Fruit fly (Drosophila melanogaster) whole organism, embryonic: ENCODE data around the gene CG3999.

ENCODE experiments used
- Atf6 ChIP-seq: fragments of 200-800 bp; sonication (Bioruptor generic); IDR thresholded peaks from 2 replicates; pipeline ENCODE4 v1.3.6; 2022; ENCODE audit warnings: missing biosample characterization, missing genetic modification characterization
- CG10462 ChIP-seq: fragments of 200-800 bp; sonication (Bioruptor generic); optimal IDR thresholded peaks from 2 replicates; lab custom pipeline; 2016; ENCODE audit warnings: missing biosample characterization, missing genetic modification characterization
- CG10565 ChIP-seq: fragments of 200-800 bp; sonication (Bioruptor generic); optimal IDR thresholded peaks from 3 replicates; lab custom pipeline; 2016; ENCODE audit warnings: missing biosample characterization, mild to moderate bottlenecking, missing genetic modification characterization
- CG10959 ChIP-seq: fragments of 200-800 bp; sonication (Bioruptor generic); IDR thresholded peaks from 2 replicates; pipeline ENCODE4 v1.3.6; 2022; ENCODE audit warnings: missing biosample characterization, missing genetic modification characterization
- CG11456 ChIP-seq: fragments of 200-800 bp; sonication (Bioruptor generic); IDR thresholded peaks from 3 replicates; pipeline ENCODE4 v1.3.6; 2022; ENCODE audit warnings: missing biosample characterization, missing genetic modification characterization
- CG13287 ChIP-seq: fragments of 200-800 bp; sonication (Bioruptor generic); IDR thresholded peaks from 2 replicates; pipeline ENCODE4 v1.3.6; 2022; ENCODE audit warnings: missing biosample characterization, missing genetic modification characterization; ENCODE audit not compliant: partially characterized antibody
- CG1603 ChIP-seq: fragments of 200-800 bp; sonication (Bioruptor generic); optimal IDR thresholded peaks from 2 replicates; lab custom pipeline; 2019; ENCODE audit warnings: missing biosample characterization, mild to moderate bottlenecking, missing genetic modification characterization, moderate library complexity
- CG17612 ChIP-seq: fragments of 200-800 bp; sonication (Bioruptor generic); IDR thresholded peaks from 2 replicates; pipeline ENCODE4 v1.3.6; 2022; ENCODE audit warnings: missing biosample characterization, missing genetic modification characterization
- CG18619 ChIP-seq: fragments of 200-800 bp; sonication (Bioruptor generic); optimal IDR thresholded peaks from 3 replicates; lab custom pipeline; 2017; ENCODE audit warnings: missing biosample characterization, mild to moderate bottlenecking, missing genetic modification characterization
- CG30431 ChIP-seq: fragments of 200-800 bp; sonication (Bioruptor generic); optimal IDR thresholded peaks from 2 replicates; lab custom pipeline; 2017; ENCODE audit warnings: missing biosample characterization, missing genetic modification characterization
- CG34376 ChIP-seq: fragments of 200-800 bp; sonication (Bioruptor generic); optimal IDR thresholded peaks from 2 replicates; lab custom pipeline; 2018; ENCODE audit warnings: missing biosample characterization, mild to moderate bottlenecking, missing genetic modification characterization
- CG3847 ChIP-seq: fragments of 200-800 bp; sonication (Bioruptor generic); IDR thresholded peaks from 2 replicates; pipeline ENCODE4 v1.3.6; 2022; ENCODE audit warnings: missing biosample characterization, missing genetic modification characterization
- CG6683 ChIP-seq: fragments of 200-800 bp; sonication (Bioruptor generic); optimal IDR thresholded peaks from 2 replicates; lab custom pipeline; 2017; ENCODE audit warnings: missing biosample characterization, mild to moderate bottlenecking, missing genetic modification characterization, missing genetic modification reagents
- CG7839 ChIP-seq: fragments of 200-800 bp; sonication (Bioruptor generic); optimal IDR thresholded peaks from 3 replicates; lab custom pipeline; 2018; ENCODE audit warnings: missing biosample characterization, mild to moderate bottlenecking, missing genetic modification characterization, moderate library complexity
- CG7963 ChIP-seq: fragments of 200-800 bp; sonication (Bioruptor generic); IDR thresholded peaks from 3 replicates; pipeline ENCODE4 v1.3.6; 2022; ENCODE audit warnings: missing biosample characterization, missing genetic modification characterization; ENCODE audit not compliant: partially characterized antibody
- CG8478 ChIP-seq: fragments of >200 bp; optimal IDR thresholded peaks from 2 replicates; lab custom pipeline; 2018
- CG9727 ChIP-seq: fragments of 200-800 bp; sonication (Bioruptor generic); optimal IDR thresholded peaks from 3 replicates; lab custom pipeline; 2017; ENCODE audit warnings: missing biosample characterization, mild to moderate bottlenecking, missing genetic modification characterization
- CG9817 ChIP-seq: fragments of 200-800 bp; sonication (Bioruptor generic); optimal IDR thresholded peaks from 2 replicates; lab custom pipeline; 2018; ENCODE audit warnings: missing biosample characterization, mild to moderate bottlenecking, missing genetic modification characterization, moderate library complexity
- Doc3 ChIP-seq: fragments of 200-800 bp; sonication (Bioruptor generic); IDR thresholded peaks from 3 replicates; pipeline ENCODE4 v1.3.6; 2022; ENCODE audit warnings: missing biosample characterization, missing genetic modification characterization; ENCODE audit not compliant: partially characterized antibody
- HLHmδ ChIP-seq: fragments of 200-800 bp; sonication (Bioruptor generic); optimal IDR thresholded peaks from 2 replicates; lab custom pipeline; 2018; ENCODE audit warnings: missing biosample characterization, mild to moderate bottlenecking, missing genetic modification characterization, moderate library complexity
- Hsf ChIP-seq: fragments of 200-800 bp; sonication (Bioruptor generic); optimal IDR thresholded peaks from 3 replicates; lab custom pipeline; 2016; ENCODE audit warnings: missing biosample characterization, missing genetic modification characterization
- Lhr ChIP-seq: fragments of 200-800 bp; sonication (Bioruptor generic); optimal IDR thresholded peaks from 3 replicates; lab custom pipeline; 2017; ENCODE audit warnings: mild to moderate bottlenecking, missing biosample characterization, missing genetic modification reagents, missing genetic modification characterization
- MBD-R2 ChIP-seq: fragments of 200-800 bp; sonication (Bioruptor generic); IDR thresholded peaks from 2 replicates; pipeline ENCODE4 v1.3.6; 2022; ENCODE audit warnings: missing biosample characterization, missing genetic modification characterization
- Mad ChIP-seq: fragments of 200-800 bp; sonication (Bioruptor generic); optimal IDR thresholded peaks from 2 replicates; lab custom pipeline; 2016; ENCODE audit warnings: missing biosample characterization, missing genetic modification characterization
- Max ChIP-seq: fragments of 200-800 bp; sonication (Bioruptor generic); optimal IDR thresholded peaks from 2 replicates; lab custom pipeline; 2016; ENCODE audit warnings: missing biosample characterization, mild to moderate bottlenecking, missing genetic modification characterization
- Oaz ChIP-seq: fragments of 200-800 bp; sonication (Bioruptor generic); IDR thresholded peaks from 2 replicates; pipeline ENCODE4 v1.3.6; 2022; ENCODE audit warnings: missing biosample characterization, missing genetic modification characterization
- Pdp1 ChIP-seq, 2 experiments: fragments of 200-800 bp; sonication (Bioruptor generic); optimal IDR thresholded peaks; 3 replicates each; lab custom pipeline; 2016; ENCODE audit warnings: missing biosample characterization in 2 of 2, missing genetic modification characterization in 2 of 2, mild to moderate bottlenecking in 1 of 2, moderate library complexity in 1 of 2
- Ravus ChIP-seq: fragments of 200-800 bp; sonication (Bioruptor generic); IDR thresholded peaks from 2 replicates; pipeline ENCODE4 v1.3.6; 2022; ENCODE audit warnings: missing biosample characterization, missing genetic modification characterization
- Rx ChIP-seq: fragments of 200-800 bp; sonication (Bioruptor generic); IDR thresholded peaks from 2 replicates; pipeline ENCODE4 v1.3.6; 2022; ENCODE audit warnings: missing biosample characterization, missing genetic modification characterization
- Vsx1 ChIP-seq: fragments of 200-800 bp; sonication (Bioruptor generic); optimal IDR thresholded peaks from 2 replicates; lab custom pipeline; 2017; ENCODE audit warnings: missing biosample characterization, mild to moderate bottlenecking, missing genetic modification characterization, missing genetic modification reagents
- YL-1 ChIP-seq: fragments of 200-800 bp; sonication (Bioruptor generic); optimal IDR thresholded peaks from 3 replicates; lab custom pipeline; 2017; ENCODE audit warnings: missing biosample characterization, mild to moderate bottlenecking, missing genetic modification characterization
- ab ChIP-seq: fragments of 200-800 bp; sonication (Bioruptor generic); optimal IDR thresholded peaks from 2 replicates; lab custom pipeline; 2016; ENCODE audit warnings: missing biosample characterization, missing genetic modification characterization
- ash1 ChIP-seq: fragments of 200-800 bp; sonication (Bioruptor generic); optimal IDR thresholded peaks from 2 replicates; lab custom pipeline; 2018; ENCODE audit warnings: missing biosample characterization, mild to moderate bottlenecking, missing genetic modification characterization
- bbx ChIP-seq: fragments of 200-800 bp; sonication (Bioruptor generic); IDR thresholded peaks from 2 replicates; pipeline ENCODE4 v1.3.6; 2022; ENCODE audit warnings: missing biosample characterization, missing genetic modification characterization; ENCODE audit not compliant: partially characterized antibody
- chif ChIP-seq, 2 experiments: fragments of 200-800 bp; sonication (Bioruptor generic); optimal IDR thresholded peaks; 3 replicates each; lab custom pipeline; 2016; ENCODE audit warnings: missing biosample characterization in 2 of 2, missing genetic modification characterization in 2 of 2
- fd3F ChIP-seq: fragments of 200-800 bp; sonication (Bioruptor generic); optimal IDR thresholded peaks from 2 replicates; lab custom pipeline; 2018; ENCODE audit warnings: missing biosample characterization, mild to moderate bottlenecking, missing genetic modification characterization, moderate library complexity
- fru ChIP-seq: fragments of >200 bp; optimal IDR thresholded peaks from 2 replicates; lab custom pipeline; 2017
- fu2 ChIP-seq: fragments of 200-800 bp; sonication (Bioruptor generic); optimal IDR thresholded peaks from 2 replicates; lab custom pipeline; 2016; ENCODE audit warnings: missing biosample characterization, missing genetic modification characterization
- gcm2 ChIP-seq: fragments of 200-800 bp; sonication (Bioruptor generic); optimal IDR thresholded peaks from 2 replicates; lab custom pipeline; 2016; ENCODE audit warnings: missing biosample characterization, missing genetic modification characterization
- insv ChIP-seq, 2 experiments: fragments of 200-800 bp; sonication (Bioruptor generic); optimal IDR thresholded peaks; 3 replicates each; lab custom pipeline; 2016 to 2018; ENCODE audit warnings: missing biosample characterization in 2 of 2, missing genetic modification characterization in 2 of 2
- jigr1 ChIP-seq: fragments of 200-800 bp; sonication (Bioruptor generic); IDR thresholded peaks from 3 replicates; pipeline ENCODE4 v1.3.6; 2022; ENCODE audit warnings: missing biosample characterization, missing genetic modification characterization
- luna ChIP-seq: fragments of 200-800 bp; sonication (Bioruptor generic); optimal IDR thresholded peaks from 2 replicates; lab custom pipeline; 2016; ENCODE audit warnings: missing biosample characterization, missing genetic modification characterization
- pan ChIP-seq, 4 experiments: fragments of >200 bp in 3 of 4; fragments of 200-800 bp in 1 of 4; sonication (Bioruptor generic) in 1 of 4; optimal IDR thresholded peaks in 3 of 4; IDR thresholded peaks in 1 of 4; 2 replicates each; pipeline versions ENCODE4 v1.3.6 to Lab custom; 2017 to 2022; ENCODE audit warnings: missing biosample characterization in 2 of 4, missing genetic modification characterization in 2 of 4, mixed read lengths in 1 of 4
- sens ChIP-seq: fragments of 200-800 bp; sonication (Bioruptor generic); peaks from one replicate; lab custom pipeline; 2016; ENCODE audit warnings: missing biosample characterization, missing genetic modification characterization
- sens-2 ChIP-seq: fragments of 200-800 bp; sonication (Bioruptor generic); IDR thresholded peaks from 2 replicates; pipeline ENCODE4 v1.3.6; 2022; ENCODE audit warnings: missing biosample characterization, missing genetic modification characterization
- stwl ChIP-seq: fragments of 200-800 bp; sonication (Bioruptor generic); optimal IDR thresholded peaks from 3 replicates; lab custom pipeline; 2018; ENCODE audit warnings: missing biosample characterization, mild to moderate bottlenecking, missing genetic modification characterization, moderate library complexity
- tap ChIP-seq: fragments of 200-800 bp; optimal IDR thresholded peaks from 3 replicates; lab custom pipeline; 2019; ENCODE audit warnings: missing biosample characterization, mild to moderate bottlenecking, missing genetic modification characterization, moderate library complexity
- tin ChIP-seq: fragments of 200-800 bp; sonication (Bioruptor generic); optimal IDR thresholded peaks from 3 replicates; lab custom pipeline; 2016; ENCODE audit warnings: missing biosample characterization, missing genetic modification characterization
- z ChIP-seq: fragments of 200-800 bp; sonication (Bioruptor generic); IDR thresholded peaks from 3 replicates; pipeline ENCODE4 v1.3.6; 2022; ENCODE audit warnings: missing biosample characterization, missing genetic modification characterization
- zf30C ChIP-seq: fragments of 200-800 bp; sonication (Bioruptor generic); optimal IDR thresholded peaks from 3 replicates; lab custom pipeline; 2018; ENCODE audit warnings: missing biosample characterization, mild to moderate bottlenecking, missing genetic modification characterization

Gene CG3999

dm6 chr3R:10263972-10264536 lies 12.7 kb downstream of the CG3999 start, which contains the start of gene Nuak (continued):
- TF ChIP-seq bbx (no peak), Rx (GFP tag; lab: Robert Waterston, UW) (no peak), CG13287 (no peak), chif (GFP tag; optimal IDR thresholded peaks at IDR 0.05; lab: Kevin White, UChicago) (peak; percentile 83 to 88), stwl (tag; lab: Kevin White, UChicago) (peak; percentile 94), HLHmδ (GFP tag; lab: Kevin White, UChicago) (peak; percentile 92), zf30C (GFP tag; lab: Kevin White, UChicago) (no peak), CG7963 (no peak), tin (GFP tag; lab: Kevin White, UChicago) (peak; percentile 95), fd3F (GFP tag; lab: Kevin White, UChicago) (peak; percentile 83), Lhr (GFP tag; lab: Kevin White, UChicago) (peak; percentile 88), sens-2 (GFP tag; lab: Robert Waterston, UW) (no peak), ab (peak; percentile 51), insv (GFP tag; optimal IDR thresholded peaks at IDR 0.05; lab: Kevin White, UChicago) (peak in 1 of 2 experiments; percentile 90), tap (no peak), CG34376 (GFP tag; lab: Kevin White, UChicago) (peak; percentile 73), CG7839 (peak; percentile 96), Oaz (GFP tag; lab: Robert Waterston, UW) (no peak), CG6683 (GFP tag; lab: Kevin White, UChicago) (peak; percentile 56), gcm2 (GFP tag; lab: Kevin White, UChicago) (peak; percentile 74), CG17612 (GFP tag; lab: Robert Waterston, UW) (no peak), fru (lab: Kevin White, UChicago) (no peak), CG10462 (GFP tag; lab: Kevin White, UChicago) (peak; percentile 70), CG9817 (tag; lab: Kevin White, UChicago) (peak; percentile 93), CG8478 (lab: Kevin White, UChicago) (no peak), YL-1 (peak; percentile 46), CG3847 (GFP tag; lab: Robert Waterston, UW) (no peak), Atf6 (no peak), sens (peak; percentile 98), CG10959 (GFP tag; lab: Robert Waterston, UW) (no peak), luna (peak; percentile 95), CG9727 (GFP tag; lab: Kevin White, UChicago) (peak; percentile 92), Vsx1 (GFP tag; lab: Kevin White, UChicago) (peak; percentile 7), z (GFP tag; lab: Robert Waterston, UW) (no peak), CG11456 (GFP tag; lab: Robert Waterston, UW) (no peak), MBD-R2 (GFP tag; lab: Robert Waterston, UW) (no peak), ash1 (GFP tag; lab: Kevin White, UChicago) (no peak), Doc3 (GFP tag; lab: Robert Waterston, UW) (no peak), jigr1 (GFP tag; lab: Robert Waterston, UW) (no peak), CG18619 (GFP tag; lab: Kevin White, UChicago) (peak; percentile 80), Hsf (GFP tag; lab: Kevin White, UChicago) (peak; percentile 95), Ravus (GFP tag; lab: Robert Waterston, UW) (no peak), CG30431 (peak; percentile 84), CG1603 (peak; percentile 74), fu2 (GFP tag; lab: Kevin White, UChicago) (peak; percentile 96), Max (peak; percentile 83), CG10565 (GFP tag; lab: Kevin White, UChicago) (peak; percentile 60), Pdp1 (GFP tag; optimal IDR thresholded peaks at IDR 0.05; lab: Kevin White, UChicago) (peak; percentile 98), Mad (GFP tag; lab: Kevin White, UChicago) (peak; percentile 80), pan (optimal IDR thresholded peaks at IDR 0.05; lab: Kevin White, UChicago) (no peak), pan (GFP tag; optimal IDR thresholded peaks at IDR 0.05 in 1 of 2, IDR thresholded peaks at IDR 0.05 in 1 of 2) (no peak)
